Worm (Caenorhabditis elegans): ENCODE data around the gene Y22D7AL.15.

Y22D7AL.15 gene

DNA sequence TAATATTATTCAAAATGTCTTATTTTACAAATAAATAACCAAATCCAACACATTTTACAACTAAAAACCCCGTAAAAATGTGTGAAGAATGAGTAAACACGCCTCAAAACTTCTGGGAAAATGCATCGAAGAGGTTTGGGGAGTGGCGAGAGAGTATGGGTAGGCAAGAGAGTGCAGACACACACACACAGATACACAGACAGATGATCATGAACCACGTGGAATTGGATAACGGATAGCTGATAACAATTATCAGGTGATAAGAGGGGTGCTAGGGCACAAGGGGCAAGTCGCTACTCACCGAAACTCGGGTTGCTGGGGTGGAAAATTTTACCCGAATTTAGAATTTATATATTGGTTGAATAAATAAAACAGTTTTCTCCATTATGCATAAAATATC is 22.6 kb upstream of the Y22D7AL.15 start:
- TF ChIP-seq daf-16 (GFP tag; optimal IDR thresholded peaks at IDR 0.05), result peak in 1 of 2 experiments; percentile 21
- no peak for TF ChIP-seq daf-16 (tag; optimal IDR thresholded peaks at IDR 0.05)
- peak; percentile 79 for TF ChIP-seq hlh-11 (tag; optimal IDR thresholded peaks at IDR 0.05)
- TF ChIP-seq dmd-6 (GFP tag; IDR thresholded peaks at IDR 0.05), result peak; percentile 49; the same call in 1 of the 2 replicates
- TF ChIP-seq ceh-44 (GFP tag; IDR thresholded peaks at IDR 0.05), result no peak
- TF ChIP-seq hlh-30 (tag; optimal IDR thresholded peaks at IDR 0.05; ENCODE audit: insufficient read depth), result peak; percentile 94
- TF ChIP-seq mxl-3 (GFP tag; optimal IDR thresholded peaks at IDR 0.05), result peak; percentile 95
- TF ChIP-seq nhr-41 (GFP tag; IDR thresholded peaks at IDR 0.05), result no peak
- TF ChIP-seq nhr-10 (tag; optimal IDR thresholded peaks at IDR 0.05), result no peak
- TF ChIP-seq R02D3.7 (tag; optimal IDR thresholded peaks at IDR 0.05), result no peak
- no peak for TF ChIP-seq nhr-76 (tag; optimal IDR thresholded peaks at IDR 0.05)
- no peak for TF ChIP-seq D1046.2 (GFP tag; IDR thresholded peaks at IDR 0.05)
- TF ChIP-seq nhr-28 (tag; optimal IDR thresholded peaks at IDR 0.05), result peak; percentile 62
- TF ChIP-seq spr-1 (tag; optimal IDR thresholded peaks at IDR 0.05), result no peak
- peak; percentile 5 for TF ChIP-seq aha-1 (tag)
- no peak for TF ChIP-seq lin-38 (GFP tag; IDR thresholded peaks at IDR 0.05)
- peak; percentile 61 to 86 for TF ChIP-seq mdl-1 (tag; optimal IDR thresholded peaks at IDR 0.05)
- TF ChIP-seq ceh-32 (tag; optimal IDR thresholded peaks at IDR 0.05; ENCODE audit: poor library complexity), result no peak
- TF ChIP-seq nhr-11 (tag; optimal IDR thresholded peaks at IDR 0.05), result peak; percentile 64

DNA sequence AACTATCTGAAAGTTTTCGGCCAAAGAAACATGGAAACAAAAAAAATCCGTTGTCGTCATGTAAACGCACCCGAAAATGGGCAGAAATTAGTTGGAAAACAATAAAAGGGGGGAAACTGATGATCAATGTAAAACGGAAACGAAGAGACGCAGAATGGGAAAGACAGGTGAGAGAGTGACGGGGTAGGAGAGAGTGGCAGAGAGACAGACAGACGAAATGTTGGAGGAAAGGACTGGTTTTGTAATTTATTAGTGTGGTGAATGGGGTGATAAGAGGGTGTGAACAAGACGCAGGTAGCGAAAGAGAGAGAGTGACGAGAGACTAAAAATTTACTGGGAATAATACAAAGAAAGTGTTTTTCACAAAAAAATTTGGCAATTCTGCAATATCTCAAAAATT is 21.3 kb upstream of the Y22D7AL.15 start:
- TF ChIP-seq hlh-11 (tag; optimal IDR thresholded peaks at IDR 0.05), result peak; percentile 95
- TF ChIP-seq dmd-6 (GFP tag; IDR thresholded peaks at IDR 0.05), result peak; percentile 94
- TF ChIP-seq dpl-1 (GFP tag; optimal IDR thresholded peaks at IDR 0.05), result peak; percentile 38
- TF ChIP-seq php-3 (GFP tag; IDR thresholded peaks at IDR 0.05), result peak; percentile 99
- peak; percentile 81 for TF ChIP-seq mep-1 (tag; optimal IDR thresholded peaks at IDR 0.05)
- no peak for TF ChIP-seq T20F7.1 (GFP tag; optimal IDR thresholded peaks at IDR 0.05)
- no peak for TF ChIP-seq daf-19 (GFP tag; conservative IDR thresholded peaks at IDR 0.05)
- peak; percentile 4 for TF ChIP-seq nhr-10 (tag; optimal IDR thresholded peaks at IDR 0.05)
- TF ChIP-seq pqm-1 (tag; optimal IDR thresholded peaks at IDR 0.05), result peak; percentile 83
- TF ChIP-seq set-16 (GFP tag; IDR thresholded peaks at IDR 0.05), result 0 out of 2 replicates have a peak, but pooled peaks have one; percentile 21
- TF ChIP-seq ctbp-1 (GFP tag; IDR thresholded peaks at IDR 0.05), result peak; percentile 33; the same call in 1 of the 2 replicates
- TF ChIP-seq jun-1 (tag; optimal IDR thresholded peaks at IDR 0.05), result peak; percentile 40
- no peak for TF ChIP-seq snpc-4 (tag; optimal IDR thresholded peaks at IDR 0.05)
- no peak for TF ChIP-seq Y105C5A.15 (GFP tag; IDR thresholded peaks at IDR 0.05)
- peak; percentile 71 for TF ChIP-seq hmg-1.1 (GFP tag; IDR thresholded peaks at IDR 0.05)
- peak; percentile 68 for TF ChIP-seq lin-13 (GFP tag; optimal IDR thresholded peaks at IDR 0.05)
- TF ChIP-seq ceh-20 (GFP tag; IDR thresholded peaks at IDR 0.05), result peak; percentile 97
- peak; percentile 34; the same call in 1 of the 2 replicates for TF ChIP-seq saeg-2 (GFP tag; IDR thresholded peaks at IDR 0.05)
- peak in 1 of 2 experiments; percentile 78 for TF ChIP-seq lsy-2 (tag; optimal IDR thresholded peaks at IDR 0.05)
- 0 out of 2 replicates have a peak, but pooled peaks have one; percentile 44 for TF ChIP-seq zfp-3 (GFP tag; conservative IDR thresholded peaks at IDR 0.05)
- peak; percentile 63 for TF ChIP-seq rbr-2 (tag; optimal IDR thresholded peaks at IDR 0.05)
- TF ChIP-seq nhr-42 (GFP tag; IDR thresholded peaks at IDR 0.05), result 0 out of 2 replicates have a peak, but pooled peaks have one; percentile 54
- TF ChIP-seq mxl-3 (GFP tag; optimal IDR thresholded peaks at IDR 0.05), result peak; percentile 73
- TF ChIP-seq F10B5.3 (tag; optimal IDR thresholded peaks at IDR 0.05), result no peak
- TF ChIP-seq T26A8.4 (GFP tag; IDR thresholded peaks at IDR 0.05), result 0 out of 2 replicates have a peak, but pooled peaks have one; percentile 16
- TF ChIP-seq mes-2 (tag; optimal IDR thresholded peaks at IDR 0.05; ENCODE audit: poor library complexity, severe bottlenecking), result peak; percentile 62
- TF ChIP-seq unc-62 (GFP tag; optimal IDR thresholded peaks at IDR 0.05 in 1 of 2), result peak in 1 of 2 experiments; percentile 91
- no peak for TF ChIP-seq unc-62 (tag; optimal IDR thresholded peaks at IDR 0.05)
- no peak for TF ChIP-seq sdz-12 (GFP tag; optimal IDR thresholded peaks at IDR 0.05)
- TF ChIP-seq nhr-6 (tag; optimal IDR thresholded peaks at IDR 0.05), result peak; percentile 68
- TF ChIP-seq dve-1 (tag; optimal IDR thresholded peaks at IDR 0.05; ENCODE audit: insufficient read depth), result peak; percentile 90
- TF ChIP-seq nhr-77 (tag; optimal IDR thresholded peaks at IDR 0.05), result peak; percentile 84
- TF ChIP-seq ztf-7 (tag; optimal IDR thresholded peaks at IDR 0.05), result no peak
- peak in 1 of 2 experiments; percentile 80 for TF ChIP-seq mdl-1 (tag; optimal IDR thresholded peaks at IDR 0.05)
- TF ChIP-seq zip-11 (GFP tag; IDR thresholded peaks at IDR 0.05), result no peak
- peak; percentile 11 for TF ChIP-seq aha-1 (tag)
- peak; percentile 53 for TF ChIP-seq nhr-11 (tag; optimal IDR thresholded peaks at IDR 0.05)
- no peak for TF ChIP-seq attf-4 (tag; optimal IDR thresholded peaks at IDR 0.05)

Measured in whole organism, L4 larva.